Worm (Caenorhabditis elegans) whole organism, midembryonic: ENCODE results near the gene Y66C5A.1.

Experiments used
- T22C8.4 ChIP-seq: fragments of 200-800 bp; sonication (Bioruptor generic); IDR thresholded peaks from 2 replicates; pipeline ENCODE4 v1.3.6; 2022; ENCODE audit warnings: missing genetic modification characterization, missing compliant biosample characterization
- cog-1 ChIP-seq: sonication (generic microtip); optimal IDR thresholded peaks from 2 replicates; lab custom pipeline; 2016; ENCODE audit warnings: missing genetic modification characterization, missing compliant biosample characterization
- flt-1 ChIP-seq: fragments of 200-800 bp; sonication (Bioruptor generic); IDR thresholded peaks from 2 replicates; pipeline ENCODE4 v1.3.6; 2022; ENCODE audit warnings: missing genetic modification characterization, missing compliant biosample characterization
- klf-2 ChIP-seq: fragments of 200-800 bp; sonication (Bioruptor generic); conservative IDR thresholded peaks from 2 replicates; pipeline ENCODE4 v1.3.6; 2022; ENCODE audit warnings: missing genetic modification reagents, missing genetic modification characterization, missing compliant biosample characterization
- med-1 ChIP-seq: sonication (generic microtip); optimal IDR thresholded peaks from 2 replicates; lab custom pipeline; 2017; ENCODE audit warnings: missing genetic modification characterization, mild to moderate bottlenecking, missing compliant biosample characterization, antibody characterized with exemption, missing genetic modification reagents; ENCODE audit not compliant: insufficient read depth
- ref-1 ChIP-seq: fragments of 200-800 bp; sonication (Bioruptor generic); conservative IDR thresholded peaks from 2 replicates; pipeline ENCODE4 v1.3.6; 2022; ENCODE audit warnings: missing genetic modification reagents, missing genetic modification characterization, missing compliant biosample characterization
- tab-1 ChIP-seq: fragments of 200-800 bp; sonication (Bioruptor generic); IDR thresholded peaks from 2 replicates; pipeline ENCODE4 v1.3.6; 2022; ENCODE audit warnings: missing genetic modification characterization, missing compliant biosample characterization
- ztf-23 ChIP-seq: fragments of 200-800 bp; sonication (Bioruptor generic); IDR thresholded peaks from 2 replicates; pipeline ENCODE4 v1.3.6; 2022; ENCODE audit warnings: missing genetic modification reagents, missing genetic modification characterization, missing compliant biosample characterization
- ztf-29 ChIP-seq: fragments of 200-800 bp; sonication (Bioruptor generic); IDR thresholded peaks from 2 replicates; pipeline ENCODE4 v1.3.6; 2022; ENCODE audit warnings: missing genetic modification reagents, missing genetic modification characterization, missing compliant biosample characterization

Gene Y66C5A.1

DNA sequence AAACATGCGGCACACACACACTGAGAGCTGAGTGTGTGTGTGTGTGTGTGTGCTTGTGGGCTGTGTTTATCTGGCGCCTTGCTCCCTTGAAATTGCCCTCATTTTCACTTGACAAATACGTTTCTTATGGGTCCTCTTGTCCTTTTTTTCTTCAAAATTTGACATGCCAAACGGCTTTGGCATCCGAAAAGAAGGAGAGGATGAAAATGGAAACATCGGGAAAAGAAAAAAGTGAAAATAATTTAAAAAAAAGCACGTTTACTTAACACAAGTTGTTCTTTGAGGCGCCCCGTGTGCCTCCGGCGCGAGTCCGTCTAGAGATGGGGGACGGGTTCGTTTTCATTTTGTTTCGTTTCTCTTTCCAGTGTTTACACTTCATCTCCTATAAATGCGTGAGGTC lies 39.8 kb upstream of the Y66C5A.1 start:
- no peak for TF ChIP-seq klf-2 (GFP tag; lab: Robert Waterston, UW)
- TF ChIP-seq ztf-23 (GFP tag; lab: Robert Waterston, UW) = no peak
- TF ChIP-seq T22C8.4 (GFP tag; lab: Robert Waterston, UW) = no peak
- no peak for TF ChIP-seq ref-1 (GFP tag; lab: Robert Waterston, UW)
- TF ChIP-seq tab-1 (GFP tag; lab: Robert Waterston, UW) = no peak
- no peak for TF ChIP-seq med-1 (GFP tag; lab: Kevin White, UChicago)
- TF ChIP-seq ztf-29 (GFP tag; lab: Robert Waterston, UW) = no peak
- TF ChIP-seq flt-1 (GFP tag; lab: Robert Waterston, UW) = no peak
- no peak for TF ChIP-seq cog-1

DNA sequence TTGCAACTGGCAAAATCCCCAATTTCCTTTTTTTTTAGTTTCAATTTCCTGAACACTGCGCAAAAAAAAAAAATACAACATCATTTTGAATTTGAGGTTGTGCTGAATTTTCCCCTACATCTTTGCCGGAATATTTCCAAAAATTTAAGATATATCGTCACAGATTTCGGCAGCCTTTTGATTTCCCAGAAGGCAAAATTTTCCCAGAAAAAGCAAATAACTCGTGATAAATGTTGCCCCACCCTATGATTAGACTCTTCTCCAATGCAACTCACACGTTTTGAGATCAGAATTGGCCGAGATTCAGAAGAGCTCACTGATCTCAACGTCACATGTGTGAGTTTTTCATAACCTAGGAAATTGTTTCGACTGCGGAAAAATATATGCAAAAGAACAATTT lies 37.1 kb upstream of the Y66C5A.1 start:
- TF ChIP-seq klf-2 (GFP tag; lab: Robert Waterston, UW) (no peak), cog-1 (no peak), ztf-23 (GFP tag; lab: Robert Waterston, UW) (no peak)

DNA sequence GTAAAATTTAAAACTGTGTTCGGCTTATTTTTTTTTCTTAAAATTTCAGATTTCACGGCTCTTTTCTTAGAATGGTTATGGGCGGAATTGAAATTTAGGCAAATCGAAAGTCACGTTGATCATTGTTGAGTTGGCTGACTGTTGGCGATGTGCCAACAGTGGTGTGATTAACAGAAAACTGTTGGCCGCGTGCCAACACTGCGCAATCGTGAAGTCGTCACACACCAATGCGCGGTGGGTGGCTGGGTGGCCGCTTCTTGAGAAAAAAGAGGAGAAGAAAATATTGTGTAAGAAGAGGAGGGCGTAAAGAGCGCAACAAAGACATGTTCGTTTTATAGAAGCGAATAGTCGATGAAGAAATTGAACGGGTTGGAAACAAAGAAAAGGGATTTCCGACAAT lies 35.8 kb upstream of the Y66C5A.1 start:
- TF ChIP-seq flt-1 (GFP tag; lab: Robert Waterston, UW) = peak; percentile 36; the same call in 1 of the 2 replicates
- TF ChIP-seq cog-1 = no peak
- no peak for TF ChIP-seq ref-1 (GFP tag; lab: Robert Waterston, UW)
- TF ChIP-seq ztf-23 (GFP tag; lab: Robert Waterston, UW) = 0 out of 2 replicates have a peak, but pooled peaks have one; percentile 54

DNA sequence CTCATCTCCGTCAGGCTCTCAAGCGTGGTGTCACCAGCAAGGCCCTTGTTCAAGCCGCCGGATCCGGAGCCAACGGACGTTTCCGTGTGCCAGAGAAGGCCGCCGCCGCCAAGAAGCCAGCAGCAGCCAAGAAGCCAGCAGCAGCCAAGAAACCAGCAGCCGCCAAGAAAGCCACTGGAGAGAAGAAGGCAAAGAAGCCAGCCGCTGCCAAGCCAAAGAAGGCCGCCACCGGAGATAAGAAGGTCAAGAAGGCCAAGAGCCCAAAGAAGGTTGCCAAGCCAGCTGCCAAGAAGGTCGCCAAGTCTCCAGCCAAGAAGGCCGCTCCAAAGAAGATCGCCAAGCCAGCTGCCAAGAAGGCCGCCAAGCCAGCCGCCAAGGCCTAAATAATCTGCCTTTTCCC lies 35.2 kb upstream of the Y66C5A.1 start:
- TF ChIP-seq ref-1 (GFP tag; lab: Robert Waterston, UW) = no peak
- TF ChIP-seq cog-1 = no peak
- no peak; the same call in 1 of the 2 replicates for TF ChIP-seq flt-1 (GFP tag; lab: Robert Waterston, UW)
- no peak for TF ChIP-seq ztf-29 (GFP tag; lab: Robert Waterston, UW)
- TF ChIP-seq klf-2 (GFP tag; lab: Robert Waterston, UW) = no peak
- TF ChIP-seq T22C8.4 (GFP tag; lab: Robert Waterston, UW) = no peak
- TF ChIP-seq ztf-23 (GFP tag; lab: Robert Waterston, UW) = 0 out of 2 replicates have a peak, but pooled peaks have one; percentile 8
- no peak for TF ChIP-seq tab-1 (GFP tag; lab: Robert Waterston, UW)

DNA sequence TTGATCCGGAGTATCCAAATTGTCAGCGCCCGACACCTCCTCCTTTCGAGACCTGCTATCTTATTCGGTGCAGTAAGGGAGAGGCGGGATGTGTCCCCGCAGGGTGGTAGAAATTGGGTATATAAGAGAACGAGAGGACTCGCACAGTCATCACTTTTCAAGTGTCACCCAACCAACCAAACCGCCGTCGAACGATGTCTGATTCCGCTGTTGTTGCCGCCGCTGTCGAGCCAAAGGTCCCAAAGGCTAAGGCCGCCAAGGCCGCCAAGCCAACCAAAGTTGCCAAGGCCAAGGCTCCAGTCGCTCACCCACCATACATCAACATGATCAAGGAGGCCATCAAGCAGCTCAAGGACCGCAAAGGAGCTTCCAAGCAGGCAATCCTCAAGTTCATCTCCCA lies 34.6 kb upstream of the Y66C5A.1 start, which contains the start of gene his-24:
Gene his-24, plus strand, starts transcription at position 150 of the 400 bp plus-strand sequence.
- TF ChIP-seq T22C8.4 (GFP tag; lab: Robert Waterston, UW) (0 out of 2 replicates have a peak, but pooled peaks have one; percentile 36), flt-1 (GFP tag; lab: Robert Waterston, UW) (peak; percentile 83), ztf-23 (GFP tag; lab: Robert Waterston, UW) (peak; percentile 71; the same call in 1 of the 2 replicates), ztf-29 (GFP tag; lab: Robert Waterston, UW) (no peak), tab-1 (GFP tag; lab: Robert Waterston, UW) (peak; percentile 45; the same call in 1 of the 2 replicates), ref-1 (GFP tag; lab: Robert Waterston, UW) (no peak), cog-1 (peak; percentile 72), med-1 (GFP tag; lab: Kevin White, UChicago) (no peak), klf-2 (GFP tag; lab: Robert Waterston, UW) (peak; percentile 47; the same call in 1 of the 2 replicates)

DNA sequence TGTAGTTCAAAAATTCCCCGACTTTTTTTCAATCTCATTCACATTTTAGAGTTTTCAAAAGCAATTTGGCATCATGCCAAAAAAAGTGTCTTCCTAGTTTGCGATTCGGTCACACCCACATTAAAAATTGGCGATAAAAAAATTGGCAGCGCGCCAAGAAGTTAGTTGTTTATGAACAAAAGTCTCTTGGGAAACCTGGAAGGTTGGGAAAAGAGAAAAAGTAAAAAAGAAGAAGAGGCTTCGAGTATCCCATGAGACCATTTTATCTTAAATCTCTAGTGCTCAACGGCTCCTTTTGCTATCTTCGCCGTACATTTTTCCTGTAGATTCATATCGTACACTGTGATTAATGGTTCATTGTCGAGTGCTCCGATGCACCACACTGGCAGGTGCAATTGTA lies 32.5 kb upstream of the Y66C5A.1 start:
- no peak for TF ChIP-seq ztf-29 (GFP tag; lab: Robert Waterston, UW)
- TF ChIP-seq ztf-23 (GFP tag; lab: Robert Waterston, UW) = no peak
- TF ChIP-seq ref-1 (GFP tag; lab: Robert Waterston, UW) = no peak
- no peak for TF ChIP-seq cog-1
- no peak for TF ChIP-seq med-1 (GFP tag; lab: Kevin White, UChicago)
- TF ChIP-seq flt-1 (GFP tag; lab: Robert Waterston, UW) = no peak
- no peak for TF ChIP-seq T22C8.4 (GFP tag; lab: Robert Waterston, UW)
- no peak for TF ChIP-seq klf-2 (GFP tag; lab: Robert Waterston, UW)
- no peak for TF ChIP-seq tab-1 (GFP tag; lab: Robert Waterston, UW)

DNA sequence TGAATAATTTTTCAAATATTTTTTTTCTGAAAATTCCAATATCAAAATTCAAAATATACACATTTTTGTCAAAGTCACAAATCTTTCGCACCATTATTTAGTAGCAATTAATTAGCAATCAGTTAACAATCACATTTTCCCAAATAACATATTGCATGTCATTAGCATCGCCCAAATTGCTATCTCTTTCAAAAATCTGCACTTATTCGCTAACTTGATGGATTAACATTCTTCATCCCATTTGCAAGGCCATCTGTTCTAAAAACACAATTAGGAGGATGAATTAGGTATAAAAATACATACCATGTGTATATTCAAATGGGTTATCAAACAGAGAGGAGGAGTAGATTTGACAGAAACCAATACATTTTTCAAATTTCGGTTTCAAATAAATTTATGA lies 32.0 kb upstream of the Y66C5A.1 start:
- TF ChIP-seq flt-1 (GFP tag; lab: Robert Waterston, UW) (no peak), ztf-29 (GFP tag; lab: Robert Waterston, UW) (no peak), klf-2 (GFP tag; lab: Robert Waterston, UW) (no peak), ztf-23 (GFP tag; lab: Robert Waterston, UW) (no peak), cog-1 (no peak), ref-1 (GFP tag; lab: Robert Waterston, UW) (no peak), med-1 (GFP tag; lab: Kevin White, UChicago) (no peak), T22C8.4 (GFP tag; lab: Robert Waterston, UW) (no peak), tab-1 (GFP tag; lab: Robert Waterston, UW) (no peak)

DNA sequence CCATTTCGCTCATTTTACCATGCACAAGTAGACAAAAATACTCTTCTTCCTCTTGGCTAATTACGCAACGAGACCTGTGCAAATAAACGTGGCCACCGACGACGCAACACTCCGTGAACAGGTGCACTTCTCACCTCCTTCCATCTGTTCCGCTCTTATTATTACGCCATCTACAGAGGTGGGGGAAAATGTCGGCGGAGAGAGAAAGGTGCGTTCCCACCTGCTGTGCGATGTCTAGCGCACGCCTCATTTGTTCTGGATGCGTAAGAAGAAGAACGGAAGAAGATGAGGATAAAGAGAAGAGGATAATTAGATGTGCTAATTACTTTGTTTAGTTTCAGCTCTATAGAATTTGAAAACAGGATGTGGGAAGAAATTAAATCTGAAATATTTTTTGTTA lies 31.2 kb upstream of the Y66C5A.1 start:
- TF ChIP-seq klf-2 (GFP tag; lab: Robert Waterston, UW) = no peak
- TF ChIP-seq T22C8.4 (GFP tag; lab: Robert Waterston, UW) = no peak
- TF ChIP-seq med-1 (GFP tag; lab: Kevin White, UChicago) = no peak
- no peak for TF ChIP-seq tab-1 (GFP tag; lab: Robert Waterston, UW)
- peak; percentile 17 for TF ChIP-seq cog-1
- no peak for TF ChIP-seq ztf-23 (GFP tag; lab: Robert Waterston, UW)
- no peak for TF ChIP-seq ztf-29 (GFP tag; lab: Robert Waterston, UW)
- TF ChIP-seq flt-1 (GFP tag; lab: Robert Waterston, UW) = peak; percentile 70; the same call in 1 of the 2 replicates
- TF ChIP-seq ref-1 (GFP tag; lab: Robert Waterston, UW) = no peak

DNA sequence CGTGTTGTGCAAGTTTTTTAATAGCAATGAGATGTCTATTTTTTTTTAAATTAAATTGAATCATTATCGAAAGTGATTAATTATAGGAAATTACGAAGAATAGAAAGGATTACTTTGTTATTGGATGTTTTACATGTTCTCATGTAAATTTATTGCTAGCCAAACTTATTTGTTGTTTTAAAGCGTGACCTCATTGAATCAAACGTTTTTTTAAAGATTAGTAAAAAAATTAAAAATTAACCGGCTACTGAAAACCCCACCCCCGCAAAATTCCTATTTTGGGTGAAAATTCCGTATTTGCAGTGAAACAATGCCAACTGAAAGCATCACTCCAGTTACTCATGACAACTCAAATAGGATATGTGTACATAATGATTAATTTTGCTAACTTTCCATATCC lies 29.5 kb upstream of the Y66C5A.1 start, which contains the start of gene M163.8:
Gene M163.8, plus strand, starts transcription at position 301 of the 400 bp plus-strand sequence.
- no peak for TF ChIP-seq klf-2 (GFP tag; lab: Robert Waterston, UW)

DNA sequence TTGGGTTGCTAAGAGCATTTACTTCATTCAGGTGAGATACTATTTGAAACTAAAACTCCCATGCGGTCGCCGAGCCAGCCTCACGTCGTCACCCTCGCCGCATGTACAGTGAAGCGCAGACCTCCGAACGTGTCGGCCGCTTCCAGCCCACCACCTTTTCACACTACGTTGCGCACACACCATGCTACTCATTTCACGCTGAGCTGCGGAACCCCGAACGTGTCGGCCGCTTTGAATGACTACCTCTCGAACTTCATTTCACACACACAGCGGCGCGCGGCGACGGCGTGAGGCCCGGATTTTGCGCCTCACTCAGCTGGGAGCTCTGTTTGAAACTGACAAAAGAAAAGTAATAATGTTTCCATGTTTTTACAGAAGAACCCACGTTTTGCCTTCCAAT lies 26.3 kb upstream of the Y66C5A.1 start:
- TF ChIP-seq flt-1 (GFP tag; lab: Robert Waterston, UW) (no peak), ref-1 (GFP tag; lab: Robert Waterston, UW) (no peak), cog-1 (no peak)
